Worm (Caenorhabditis elegans) whole organism, early embryonic: ENCODE measurements around the gene cka-1.

Source experiments
- ama-1 ChIP-seq: fragments of 150-350 bp; optimal IDR thresholded peaks from 2 replicates; lab custom pipeline; 2014
- ceh-13 ChIP-seq: fragments of 200-800 bp; sonication (Bioruptor generic); optimal IDR thresholded peaks from 2 replicates; lab custom pipeline; 2018; ENCODE audit warnings: mild to moderate bottlenecking, missing genetic modification characterization, missing compliant biosample characterization
- ets-7 ChIP-seq: sonication (generic microtip); optimal IDR thresholded peaks from 2 replicates; lab custom pipeline; 2016; ENCODE audit warnings: missing genotype, missing genetic modification characterization, missing compliant biosample characterization
- flt-1 ChIP-seq: fragments of 200-800 bp; sonication (Bioruptor generic); IDR thresholded peaks from 2 replicates; pipeline ENCODE4 v1.3.6; 2022; ENCODE audit warnings: missing genetic modification characterization, missing compliant biosample characterization
- hmbx-1 ChIP-seq: sonication (generic microtip); optimal IDR thresholded peaks from 2 replicates; lab custom pipeline; 2016; ENCODE audit warnings: mild to moderate bottlenecking, missing genetic modification characterization, missing compliant biosample characterization
- pes-1 ChIP-seq: fragments of 200-800 bp; sonication (Bioruptor generic); IDR thresholded peaks from 2 replicates; pipeline ENCODE4 v1.3.6; 2022; ENCODE audit warnings: missing genetic modification reagents, missing genetic modification characterization, missing compliant biosample characterization
- tra-4 ChIP-seq: sonication (generic microtip); optimal IDR thresholded peaks from 2 replicates; lab custom pipeline; 2017; ENCODE audit warnings: missing genetic modification characterization, missing compliant biosample characterization

ce11 chrIV:9748342-9748741 is 10.9 kb upstream of the cka-1 start, which contains the start of gene C28D4.8:
- TF ChIP-seq flt-1 (GFP tag; lab: Robert Waterston, UW) (no peak), ama-1 (lab: Kevin White, UChicago) (no peak), tra-4 (no peak), hmbx-1 (tag; lab: Kevin White, UChicago) (no peak), ceh-13 (GFP tag; lab: Kevin White, UChicago) (no peak), pes-1 (no peak), ets-7 (no peak)
